Fruit fly (Drosophila melanogaster): ENCODE results near the gene SmD1.

DNA sequence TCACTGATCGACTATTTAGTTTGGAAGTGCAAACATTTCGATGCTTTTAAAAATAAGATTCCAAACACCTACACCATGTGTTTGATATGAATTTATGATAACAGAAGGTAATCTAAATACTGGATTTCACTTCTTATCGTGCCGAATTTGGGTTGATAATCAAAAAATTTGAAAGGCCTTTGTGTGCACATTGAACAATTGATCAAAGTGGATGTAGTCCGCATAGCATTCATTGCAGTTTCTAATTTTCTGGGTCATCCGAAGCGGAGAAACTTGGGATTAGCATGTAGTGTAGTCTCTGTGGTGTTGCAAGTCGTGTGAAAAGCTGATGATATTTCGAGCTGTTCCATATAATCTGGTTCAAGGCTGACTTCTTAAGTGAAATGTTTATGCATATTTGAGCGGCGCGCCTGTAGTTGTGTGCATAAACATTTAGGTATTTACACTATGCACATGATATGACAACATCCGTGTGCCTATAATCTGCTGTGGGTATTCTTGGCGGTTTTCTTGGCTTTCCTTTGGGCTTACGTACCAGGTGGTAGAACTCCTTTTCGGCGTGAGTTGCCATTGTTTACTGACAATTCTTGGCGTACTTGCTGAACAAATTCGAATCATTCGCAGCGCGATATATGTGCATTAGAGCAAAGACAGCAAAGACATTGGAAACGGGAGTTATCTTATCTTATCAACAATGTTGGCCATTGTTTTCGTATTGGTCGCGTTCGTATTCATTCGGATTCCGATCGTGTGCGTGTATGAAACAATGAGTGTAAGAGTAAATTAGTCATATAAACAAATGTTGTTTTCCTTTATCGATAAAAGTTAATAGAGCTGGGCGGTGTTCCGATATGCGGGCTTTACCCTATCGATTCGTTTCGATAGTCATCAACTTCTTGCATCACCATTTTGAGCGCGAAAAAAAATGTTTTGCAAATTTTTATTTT, 38.6 kb upstream of the SmD1 start, which contains the start of gene Hip1:
- TF ChIP-seq Hr39 (GFP tag; optimal IDR thresholded peaks at IDR 0.05) (no peak), CG8119 (GFP tag; IDR thresholded peaks at IDR 0.05) (no peak), Lpt (GFP tag; optimal IDR thresholded peaks at IDR 0.05) (no peak), CG4318 (GFP tag; optimal IDR thresholded peaks at IDR 0.05) (no peak), CG7368 (GFP tag; optimal IDR thresholded peaks at IDR 0.05) (no peak), Hr4 (GFP tag; optimal IDR thresholded peaks at IDR 0.05) (no peak), fd85E (GFP tag; optimal IDR thresholded peaks at IDR 0.05) (no peak), CG6854 (GFP tag; optimal IDR thresholded peaks at IDR 0.05) (no peak), Ets21C (GFP tag; optimal IDR thresholded peaks at IDR 0.05) (no peak), Blimp-1 (GFP tag; optimal IDR thresholded peaks at IDR 0.05) (no peak)

All from whole organism, prepupa.